Fruit fly (Drosophila melanogaster): ENCODE results near the gene P5cr.

P5cr gene

DNA sequence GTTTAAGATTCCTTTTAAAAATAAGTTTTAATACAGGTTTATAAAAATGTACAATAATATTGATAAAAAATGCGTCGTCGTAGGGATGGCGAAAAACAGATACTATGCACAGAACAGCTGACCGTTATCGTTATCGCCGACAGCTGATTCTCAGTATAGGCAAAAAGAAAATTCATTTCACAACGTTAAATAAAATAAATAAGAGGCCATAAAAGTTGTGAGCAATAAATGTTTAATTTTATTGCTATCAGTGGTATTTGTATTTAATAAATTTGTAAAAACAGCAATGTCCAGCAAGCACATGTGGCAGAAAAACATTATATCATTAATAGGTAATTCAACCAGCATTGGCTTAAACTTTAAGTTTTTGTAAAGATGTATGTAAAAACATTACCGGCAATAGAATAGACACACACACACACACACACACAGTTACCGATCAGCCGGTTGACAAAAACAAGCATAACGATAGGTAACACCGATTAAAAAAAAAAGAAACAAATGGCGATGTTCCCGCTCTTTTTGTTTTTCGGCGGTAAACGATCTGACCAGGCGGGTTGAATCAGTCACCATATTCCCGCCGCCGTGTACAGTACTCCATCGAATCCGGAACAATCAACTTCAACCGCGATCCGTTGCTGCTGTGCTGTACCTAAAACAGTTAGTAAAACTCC, 47.7 kb upstream of the P5cr start, which contains the start of the genes dnk and Smu1 (continued):
- TF ChIP-seq dan (GFP tag; IDR thresholded peaks at IDR 0.05) (no peak), wor (GFP tag; IDR thresholded peaks at IDR 0.05) (no peak), Sox102F (GFP tag; optimal IDR thresholded peaks at IDR 0.05) (no peak), CG3995 (GFP tag; optimal IDR thresholded peaks at IDR 0.05) (peak; percentile 34), Atf-2 (GFP tag; optimal IDR thresholded peaks at IDR 0.05) (no peak), Trl (optimal IDR thresholded peaks at IDR 0.05) (no peak), Trl (GFP tag; optimal IDR thresholded peaks at IDR 0.05) (no peak), ssp (GFP tag; IDR thresholded peaks at IDR 0.05) (no peak), phol (tag; optimal IDR thresholded peaks at IDR 0.05) (peak; percentile 78), da (GFP tag; optimal IDR thresholded peaks at IDR 0.05) (no peak), CG8089 (GFP tag; optimal IDR thresholded peaks at IDR 0.05) (no peak), Ravus (GFP tag; IDR thresholded peaks at IDR 0.05) (no peak), CG11093 (GFP tag; IDR thresholded peaks at IDR 0.05) (no peak), HLH54F (GFP tag; optimal IDR thresholded peaks at IDR 0.05) (no peak), Neu2 (GFP tag; optimal IDR thresholded peaks at IDR 0.05; ENCODE audit: borderline replicate concordance) (no peak), toy (GFP tag; IDR thresholded peaks at IDR 0.05) (no peak), Ets97D (GFP tag; optimal IDR thresholded peaks at IDR 0.05) (no peak), CG13287 (GFP tag; IDR thresholded peaks at IDR 0.05; ENCODE audit: partially characterized antibody) (peak; percentile 56), CG4360 (GFP tag; IDR thresholded peaks at IDR 0.05) (no peak), cwo (GFP tag; optimal IDR thresholded peaks at IDR 0.05) (no peak), PHDP (tag; optimal IDR thresholded peaks at IDR 0.05) (no peak), CG12391 (tag; optimal IDR thresholded peaks at IDR 0.05) (peak; percentile 36), CG32772 (GFP tag; IDR thresholded peaks at IDR 0.05) (no peak), insv (GFP tag; optimal IDR thresholded peaks at IDR 0.05) (no peak), BEAF-32 (GFP tag; optimal IDR thresholded peaks at IDR 0.05) (peak; percentile 54), pan (optimal IDR thresholded peaks at IDR 0.05) (no peak), pan (GFP tag; optimal IDR thresholded peaks at IDR 0.05 in 1 of 2, IDR thresholded peaks at IDR 0.05 in 1 of 2) (no peak), B-H1 (GFP tag; IDR thresholded peaks at IDR 0.05) (no peak), MBD-R2 (GFP tag; IDR thresholded peaks at IDR 0.05) (peak; percentile 66), E2f2 (GFP tag; IDR thresholded peaks at IDR 0.05) (peak; percentile 49), fru (optimal IDR thresholded peaks at IDR 0.05) (no peak), sens (GFP tag) (peak; percentile 60), CG14050 (GFP tag; IDR thresholded peaks at IDR 0.05) (no peak), Sox100B (GFP tag; optimal IDR thresholded peaks at IDR 0.05) (no peak), pfk (GFP tag; optimal IDR thresholded peaks at IDR 0.05) (no peak), crp (GFP tag; optimal IDR thresholded peaks at IDR 0.05) (peak; percentile 66 to 96), vfl (GFP tag; optimal IDR thresholded peaks at IDR 0.05) (no peak), ash1 (GFP tag; optimal IDR thresholded peaks at IDR 0.05) (no peak), Max (GFP tag; optimal IDR thresholded peaks at IDR 0.05) (peak; percentile 49), Deaf1 (tag; optimal IDR thresholded peaks at IDR 0.05) (no peak), CG17186 (GFP tag; optimal IDR thresholded peaks at IDR 0.05) (peak; percentile 2), CG11456 (GFP tag; IDR thresholded peaks at IDR 0.05) (no peak), dmrt99B (tag; optimal IDR thresholded peaks at IDR 0.05) (no peak), Usf (GFP tag; optimal IDR thresholded peaks at IDR 0.05) (no peak), CG7372 (GFP tag; IDR thresholded peaks at IDR 0.05) (no peak), Dp (GFP tag; optimal IDR thresholded peaks at IDR 0.05) (peak; percentile 43), YL-1 (GFP tag; optimal IDR thresholded peaks at IDR 0.05) (peak; percentile 25), tna (GFP tag; IDR thresholded peaks at IDR 0.05; ENCODE audit: partially characterized antibody) (no peak), tap (tag; optimal IDR thresholded peaks at IDR 0.05) (no peak), sna (GFP tag; IDR thresholded peaks at IDR 0.05; ENCODE audit: partially characterized antibody) (0 out of 2 replicates have a peak, but pooled peaks have one; percentile 17)
